Worm (Caenorhabditis elegans): ENCODE results near the gene ZK1128.7.
A peak's percentile ranks its signal among the peaks of the same experiment; 100 is the strongest.

ZK1128.7 gene

ce11 chrIII:10096525-10096972 is 40.3 kb upstream of the ZK1128.7 start (continued):
- no peak for TF ChIP-seq unc-39 (tag; optimal IDR thresholded peaks at IDR 0.05)
- TF ChIP-seq lim-7 (GFP tag; IDR thresholded peaks at IDR 0.05): no peak
- TF ChIP-seq spr-1 (tag; optimal IDR thresholded peaks at IDR 0.05): peak; percentile 59
- peak; percentile 98 for TF ChIP-seq aha-1 (tag)
- TF ChIP-seq mdl-1 (tag; optimal IDR thresholded peaks at IDR 0.05): peak; percentile 98 to 99
- TF ChIP-seq D1046.2 (GFP tag; IDR thresholded peaks at IDR 0.05): no peak
- TF ChIP-seq zip-2 (tag; optimal IDR thresholded peaks at IDR 0.05): no peak
- no peak for TF ChIP-seq lir-3 (tag; optimal IDR thresholded peaks at IDR 0.05)
- no peak for TF ChIP-seq Y5F2A.4 (GFP tag; optimal IDR thresholded peaks at IDR 0.05)
- peak; percentile 76 for TF ChIP-seq fkh-10 (GFP tag; optimal IDR thresholded peaks at IDR 0.05)
- peak; percentile 56 to 69 for TF ChIP-seq daf-16 (GFP tag; optimal IDR thresholded peaks at IDR 0.05)
- peak; percentile 72 for TF ChIP-seq daf-16 (tag; optimal IDR thresholded peaks at IDR 0.05)
- no peak for TF ChIP-seq nhr-111 (GFP tag; optimal IDR thresholded peaks at IDR 0.05)
- no peak for TF ChIP-seq nhr-237 (tag; optimal IDR thresholded peaks at IDR 0.05)
- TF ChIP-seq mes-2 (tag; optimal IDR thresholded peaks at IDR 0.05; ENCODE audit: poor library complexity, severe bottlenecking): peak; percentile 34
- TF ChIP-seq ZK546.5 (tag; optimal IDR thresholded peaks at IDR 0.05): no peak
- TF ChIP-seq nhr-48 (tag; optimal IDR thresholded peaks at IDR 0.05): peak; percentile 94
- no peak for TF ChIP-seq ceh-82 (tag; optimal IDR thresholded peaks at IDR 0.05)
- TF ChIP-seq ZK337.2 (GFP tag; IDR thresholded peaks at IDR 0.05): no peak
- peak; percentile 33 for TF ChIP-seq nhr-10 (tag; optimal IDR thresholded peaks at IDR 0.05)
- peak; percentile 17 for TF ChIP-seq gei-8 (GFP tag; optimal IDR thresholded peaks at IDR 0.05)
- peak in 1 of 2 experiments; percentile 99 for TF ChIP-seq unc-62 (GFP tag; optimal IDR thresholded peaks at IDR 0.05 in 1 of 2)
- TF ChIP-seq unc-62 (tag; optimal IDR thresholded peaks at IDR 0.05): no peak
- TF ChIP-seq lin-39 (tag; optimal IDR thresholded peaks at IDR 0.05): no peak
- peak; percentile 87 for TF ChIP-seq mxl-3 (GFP tag; optimal IDR thresholded peaks at IDR 0.05)
- no peak for TF ChIP-seq daf-12 (tag; optimal IDR thresholded peaks at IDR 0.05)
- TF ChIP-seq fos-1 (tag; optimal IDR thresholded peaks at IDR 0.05): no peak
- peak; percentile 40 for TF ChIP-seq zag-1 (tag; optimal IDR thresholded peaks at IDR 0.05)
- peak; percentile 91 for TF ChIP-seq T26A8.4 (GFP tag; IDR thresholded peaks at IDR 0.05)
- TF ChIP-seq arid-1 (GFP tag; conservative IDR thresholded peaks at IDR 0.05): peak; percentile 65
- TF ChIP-seq nhr-6 (tag; optimal IDR thresholded peaks at IDR 0.05): peak; percentile 92
- TF ChIP-seq duxl-1 (tag; optimal IDR thresholded peaks at IDR 0.05; ENCODE audit: poor library complexity): no peak
- TF ChIP-seq attf-4 (tag; optimal IDR thresholded peaks at IDR 0.05): no peak
- TF ChIP-seq F49E8.2 (tag; optimal IDR thresholded peaks at IDR 0.05; ENCODE audit: borderline replicate concordance): no peak
- no peak for TF ChIP-seq ceh-62 (tag; optimal IDR thresholded peaks at IDR 0.05)
- no peak for TF ChIP-seq aly-2 (tag; optimal IDR thresholded peaks at IDR 0.05)
- TF ChIP-seq zip-11 (GFP tag; IDR thresholded peaks at IDR 0.05): no peak
- peak; percentile 98 for TF ChIP-seq hlh-11 (tag; optimal IDR thresholded peaks at IDR 0.05)
- TF ChIP-seq nhr-42 (GFP tag; IDR thresholded peaks at IDR 0.05): peak; percentile 45; the same call in 1 of the 2 replicates
- TF ChIP-seq egl-27 (tag; optimal IDR thresholded peaks at IDR 0.05): no peak
- peak; percentile 71 for TF ChIP-seq F37D6.2 (tag; optimal IDR thresholded peaks at IDR 0.05)
- no peak for TF ChIP-seq Y75B8A.6 (GFP tag; IDR thresholded peaks at IDR 0.05)
- TF ChIP-seq dmd-6 (GFP tag; IDR thresholded peaks at IDR 0.05): peak; percentile 89
- TF ChIP-seq lin-29 (GFP tag; IDR thresholded peaks at IDR 0.05): no peak
- no peak for TF ChIP-seq R02D3.7 (tag; optimal IDR thresholded peaks at IDR 0.05)
- TF ChIP-seq sdz-12 (GFP tag; optimal IDR thresholded peaks at IDR 0.05): no peak
- no peak for TF ChIP-seq ceh-32 (tag; optimal IDR thresholded peaks at IDR 0.05; ENCODE audit: poor library complexity)
- TF ChIP-seq nhr-11 (tag; optimal IDR thresholded peaks at IDR 0.05): peak; percentile 79
- no peak for TF ChIP-seq F26F4.8 (GFP tag; conservative IDR thresholded peaks at IDR 0.05)
- TF ChIP-seq snpc-4 (tag; optimal IDR thresholded peaks at IDR 0.05): no peak
- no peak for TF ChIP-seq ztf-11 (tag; optimal IDR thresholded peaks at IDR 0.05)
- peak; percentile 84 for TF ChIP-seq tra-1 (GFP tag; IDR thresholded peaks at IDR 0.05)
- TF ChIP-seq madf-5 (GFP tag; IDR thresholded peaks at IDR 0.05): no peak
- no peak for TF ChIP-seq ztf-7 (tag; optimal IDR thresholded peaks at IDR 0.05)
